Worm (Caenorhabditis elegans): ENCODE measurements around the gene mfsd-11.

DNA sequence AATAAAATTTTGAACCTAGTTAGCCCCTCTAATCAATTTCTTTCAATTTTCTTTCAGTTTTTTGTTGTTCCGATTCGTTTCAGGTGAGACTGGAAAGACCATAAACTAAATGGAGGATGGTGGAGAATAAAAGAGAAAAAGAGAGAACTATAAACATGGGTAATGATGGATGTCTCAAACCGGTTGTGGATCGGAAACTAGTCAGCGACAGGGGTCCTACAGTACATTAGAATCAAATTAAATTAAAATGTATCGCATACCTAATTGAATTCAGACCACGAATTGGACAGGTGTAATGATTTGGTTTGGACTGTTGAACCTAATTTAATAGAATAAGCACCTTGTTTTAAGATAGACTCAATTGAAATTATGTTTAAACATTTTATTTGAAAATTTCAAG lies 10.1 kb upstream of the mfsd-11 start:
- no peak for TF ChIP-seq him-1 (tag; optimal IDR thresholded peaks at IDR 0.05)
- TF ChIP-seq dao-5 (tag; optimal IDR thresholded peaks at IDR 0.05), result no peak

All from whole organism, L4/young adult.